Fruit fly (Drosophila melanogaster): Measurements from ENCODE around the gene Remo.

dm6 chrX:13245767-13246166, 42.1 kb upstream of the Remo start:
- TF ChIP-seq CG6854 (GFP tag; optimal IDR thresholded peaks at IDR 0.05) = no peak
- no peak for TF ChIP-seq Sox15 (GFP tag; optimal IDR thresholded peaks at IDR 0.05)
- peak; percentile 68 for TF ChIP-seq Sox102F (GFP tag; optimal IDR thresholded peaks at IDR 0.05)
- no peak for TF ChIP-seq fd85E (GFP tag; optimal IDR thresholded peaks at IDR 0.05)
- TF ChIP-seq OdsH (GFP tag; optimal IDR thresholded peaks at IDR 0.05) = peak; percentile 64
- TF ChIP-seq CG9139 (GFP tag; optimal IDR thresholded peaks at IDR 0.05) = peak; percentile 28
- TF ChIP-seq fd59A (GFP tag; optimal IDR thresholded peaks at IDR 0.05) = peak; percentile 41
- peak; percentile 52 for TF ChIP-seq lz (GFP tag; optimal IDR thresholded peaks at IDR 0.05)
- TF ChIP-seq CG31627 (GFP tag; optimal IDR thresholded peaks at IDR 0.05) = peak; percentile 13
- peak; percentile 74 for TF ChIP-seq CG3919 (GFP tag; optimal IDR thresholded peaks at IDR 0.05)
